Fruit fly (Drosophila melanogaster) whole organism, embryonic: ENCODE measurements around the gene ND-B17.

ENCODE experiments used
- Abd-B ChIP-seq: fragments of 200-800 bp; sonication (Bioruptor generic); optimal IDR thresholded peaks from 2 replicates; lab custom pipeline; 2018; ENCODE audit warnings: missing biosample characterization, mild to moderate bottlenecking, missing genetic modification characterization, moderate library complexity
- Atf-2 ChIP-seq: fragments of 200-800 bp; sonication (Bioruptor generic); optimal IDR thresholded peaks from 2 replicates; lab custom pipeline; 2016; ENCODE audit warnings: missing biosample characterization, missing genetic modification characterization
- CG10959 ChIP-seq: fragments of 200-800 bp; sonication (Bioruptor generic); IDR thresholded peaks from 2 replicates; pipeline ENCODE4 v1.3.6; 2022; ENCODE audit warnings: missing biosample characterization, missing genetic modification characterization
- CG1233 ChIP-seq: fragments of 200-800 bp; sonication (Bioruptor generic); optimal IDR thresholded peaks from 4 replicates; lab custom pipeline; 2018; ENCODE audit warnings: missing biosample characterization, mild to moderate bottlenecking, missing genetic modification characterization
- CG13287 ChIP-seq: fragments of 200-800 bp; sonication (Bioruptor generic); IDR thresholded peaks from 2 replicates; pipeline ENCODE4 v1.3.6; 2022; ENCODE audit warnings: missing biosample characterization, missing genetic modification characterization; ENCODE audit not compliant: partially characterized antibody
- CG13424 ChIP-seq: fragments of 200-800 bp; sonication (Bioruptor generic); optimal IDR thresholded peaks from 2 replicates; lab custom pipeline; 2019; ENCODE audit warnings: missing biosample characterization, mild to moderate bottlenecking, missing genetic modification characterization, moderate library complexity
- CG16863 ChIP-seq: fragments of 200-800 bp; sonication (Bioruptor generic); optimal IDR thresholded peaks from 3 replicates; lab custom pipeline; 2016; ENCODE audit warnings: missing biosample characterization, missing genetic modification characterization
- CG2199 ChIP-seq: fragments of 200-800 bp; sonication (Bioruptor generic); IDR thresholded peaks from 3 replicates; pipeline ENCODE4 v1.3.6; 2022; ENCODE audit warnings: missing biosample characterization, missing genetic modification characterization
- CG3065 ChIP-seq: fragments of 200-800 bp; sonication (Bioruptor generic); optimal IDR thresholded peaks from 2 replicates; lab custom pipeline; 2016; ENCODE audit warnings: missing biosample characterization, missing genetic modification characterization
- CG3838 ChIP-seq: fragments of 200-800 bp; sonication (Bioruptor generic); optimal IDR thresholded peaks from 3 replicates; lab custom pipeline; 2016; ENCODE audit warnings: missing biosample characterization, missing genetic modification characterization
- CG4360 ChIP-seq: fragments of 200-800 bp; sonication (Bioruptor generic); IDR thresholded peaks from 2 replicates; pipeline ENCODE4 v1.3.6; 2022; ENCODE audit warnings: missing biosample characterization, missing genetic modification characterization
- CG4617 ChIP-seq: fragments of 200-800 bp; sonication (Bioruptor generic); optimal IDR thresholded peaks from 3 replicates; lab custom pipeline; 2016; ENCODE audit warnings: missing biosample characterization, missing genetic modification characterization, borderline replicate concordance
- CG4707 ChIP-seq: fragments of 200-800 bp; sonication (Bioruptor generic); optimal IDR thresholded peaks from 2 replicates; lab custom pipeline; 2018; ENCODE audit warnings: missing biosample characterization, mild to moderate bottlenecking, missing genetic modification characterization, moderate library complexity
- CG6175 ChIP-seq: fragments of 200-800 bp; sonication (Bioruptor generic); IDR thresholded peaks from 3 replicates; pipeline ENCODE4 v1.3.6; 2022; ENCODE audit warnings: missing biosample characterization, missing genetic modification characterization
- CG6854 ChIP-seq: fragments of 200-800 bp; sonication (Bioruptor generic); optimal IDR thresholded peaks from 3 replicates; lab custom pipeline; 2017; ENCODE audit warnings: missing biosample characterization, mild to moderate bottlenecking, missing genetic modification characterization
- CG7357 ChIP-seq: fragments of 200-800 bp; sonication (Bioruptor generic); IDR thresholded peaks from 3 replicates; pipeline ENCODE4 v1.3.6; 2022; ENCODE audit warnings: missing biosample characterization, missing genetic modification characterization
- CG9437 ChIP-seq: fragments of 200-800 bp; sonication (Bioruptor generic); optimal IDR thresholded peaks from 2 replicates; lab custom pipeline; 2018; ENCODE audit warnings: missing biosample characterization, mild to moderate bottlenecking, missing genetic modification characterization
- D ChIP-seq, 2 experiments: fragments of 200-800 bp in 1 of 2; fragments of >200 bp in 1 of 2; sonication (Bioruptor generic) in 1 of 2; optimal IDR thresholded peaks; 2 replicates in 1 of 2; 3 replicates in 1 of 2; lab custom pipeline; 2017; ENCODE audit warnings: mild to moderate bottlenecking in 1 of 2, missing biosample characterization in 1 of 2, missing genetic modification characterization in 1 of 2, missing genetic modification reagents in 1 of 2
- D19B ChIP-seq: fragments of 200-800 bp; sonication (Bioruptor generic); optimal IDR thresholded peaks from 2 replicates; lab custom pipeline; 2017; ENCODE audit warnings: missing biosample characterization, mild to moderate bottlenecking, missing genetic modification characterization
- Dad ChIP-seq: fragments of 200-800 bp; sonication (Bioruptor generic); optimal IDR thresholded peaks from 3 replicates; lab custom pipeline; 2016; ENCODE audit warnings: missing biosample characterization, missing genetic modification characterization
- Dll ChIP-seq: fragments of 200-800 bp; sonication (Bioruptor generic); IDR thresholded peaks from 4 replicates; pipeline ENCODE4 v1.3.6; 2022; ENCODE audit warnings: missing biosample characterization, missing genetic modification characterization; ENCODE audit not compliant: partially characterized antibody
- Doc2 ChIP-seq: fragments of 200-800 bp; sonication (Bioruptor generic); IDR thresholded peaks from 2 replicates; pipeline ENCODE4 v1.3.6; 2022; ENCODE audit warnings: missing biosample characterization, missing genetic modification characterization
- H15 ChIP-seq: fragments of 200-800 bp; sonication (Bioruptor generic); IDR thresholded peaks from 3 replicates; pipeline ENCODE4 v1.3.6; 2022; ENCODE audit warnings: missing biosample characterization, missing genetic modification characterization
- Hr39 ChIP-seq: fragments of >200 bp; optimal IDR thresholded peaks from 2 replicates; lab custom pipeline; 2017
- Hr78 ChIP-seq, 2 experiments: fragments of 200-800 bp in 1 of 2; fragments of >200 bp in 1 of 2; sonication (Bioruptor generic) in 1 of 2; optimal IDR thresholded peaks; 2 replicates each; lab custom pipeline; 2017 to 2019; ENCODE audit warnings: missing biosample characterization in 2 of 2, missing genetic modification characterization in 2 of 2, mild to moderate bottlenecking in 1 of 2, moderate library complexity in 1 of 2
- Meics ChIP-seq: fragments of 200-800 bp; sonication (Bioruptor generic); optimal IDR thresholded peaks from 2 replicates; lab custom pipeline; 2017; ENCODE audit warnings: missing biosample characterization, mild to moderate bottlenecking, missing genetic modification characterization
- Mrtf ChIP-seq: fragments of 200-800 bp; sonication (Bioruptor generic); IDR thresholded peaks from 3 replicates; pipeline ENCODE4 v1.3.6; 2022; ENCODE audit warnings: missing biosample characterization, missing genetic modification characterization
- Myb ChIP-seq: fragments of 200-800 bp; sonication (Bioruptor generic); optimal IDR thresholded peaks from 2 replicates; lab custom pipeline; 2016; ENCODE audit warnings: missing biosample characterization, missing genetic modification characterization
- Pdp1 ChIP-seq, 2 experiments: fragments of 200-800 bp; sonication (Bioruptor generic); optimal IDR thresholded peaks; 3 replicates each; lab custom pipeline; 2016; ENCODE audit warnings: missing biosample characterization in 2 of 2, missing genetic modification characterization in 2 of 2, mild to moderate bottlenecking in 1 of 2, moderate library complexity in 1 of 2
- Rx ChIP-seq: fragments of 200-800 bp; sonication (Bioruptor generic); IDR thresholded peaks from 2 replicates; pipeline ENCODE4 v1.3.6; 2022; ENCODE audit warnings: missing biosample characterization, missing genetic modification characterization
- Sry-β ChIP-seq: fragments of 200-800 bp; sonication (Bioruptor generic); optimal IDR thresholded peaks from 2 replicates; lab custom pipeline; 2018; ENCODE audit warnings: missing biosample characterization, mild to moderate bottlenecking, missing genetic modification characterization, moderate library complexity
- Sry-δ ChIP-seq: fragments of 200-800 bp; sonication (Bioruptor generic); optimal IDR thresholded peaks from 2 replicates; lab custom pipeline; 2016; ENCODE audit warnings: missing biosample characterization, missing genetic modification characterization
- ab ChIP-seq: fragments of 200-800 bp; sonication (Bioruptor generic); optimal IDR thresholded peaks from 2 replicates; lab custom pipeline; 2016; ENCODE audit warnings: missing biosample characterization, missing genetic modification characterization
- ci ChIP-seq: fragments of 200-800 bp; sonication (Bioruptor generic); IDR thresholded peaks from 3 replicates; pipeline ENCODE4 v1.3.6; 2022; ENCODE audit warnings: missing biosample characterization, missing genetic modification characterization
- danr ChIP-seq: fragments of 200-800 bp; sonication (Bioruptor generic); IDR thresholded peaks from 2 replicates; pipeline ENCODE4 v1.3.6; 2022; ENCODE audit warnings: missing biosample characterization, missing genetic modification characterization
- dmrt99B ChIP-seq: fragments of 200-800 bp; sonication (Bioruptor generic); optimal IDR thresholded peaks from 2 replicates; lab custom pipeline; 2018; ENCODE audit warnings: missing biosample characterization, mild to moderate bottlenecking, missing genetic modification characterization, moderate library complexity
- ftz-f1 ChIP-seq: fragments of 200-800 bp; sonication (Bioruptor generic); optimal IDR thresholded peaks from 2 replicates; lab custom pipeline; 2016; ENCODE audit warnings: missing biosample characterization, missing genetic modification characterization
- jumu ChIP-seq: fragments of 200-800 bp; sonication (Bioruptor generic); optimal IDR thresholded peaks from 3 replicates; lab custom pipeline; 2016; ENCODE audit warnings: missing biosample characterization, missing genetic modification characterization
- lmd ChIP-seq: fragments of 200-800 bp; sonication (Bioruptor generic); IDR thresholded peaks from 2 replicates; pipeline ENCODE4 v1.3.6; 2022; ENCODE audit warnings: missing biosample characterization, missing genetic modification characterization
- odd ChIP-seq: fragments of 200-800 bp; sonication (Bioruptor generic); optimal IDR thresholded peaks from 2 replicates; lab custom pipeline; 2017; ENCODE audit warnings: missing biosample characterization, mild to moderate bottlenecking, missing genetic modification characterization
- ranshi ChIP-seq: fragments of 200-800 bp; sonication (Bioruptor generic); IDR thresholded peaks from 2 replicates; pipeline ENCODE4 v1.3.6; 2022; ENCODE audit warnings: missing biosample characterization, missing genetic modification characterization
- sc ChIP-seq, 3 experiments: fragments of >200 bp in 2 of 3; fragments of 200-800 bp in 1 of 3; sonication (Bioruptor generic) in 1 of 3; optimal IDR thresholded peaks; 2 replicates in 2 of 3; 3 replicates in 1 of 3; lab custom pipeline; 2017; ENCODE audit warnings: mild to moderate bottlenecking in 1 of 3, missing biosample characterization in 1 of 3, missing genetic modification characterization in 1 of 3, missing genetic modification reagents in 1 of 3
- sens ChIP-seq: fragments of 200-800 bp; sonication (Bioruptor generic); peaks from one replicate; lab custom pipeline; 2016; ENCODE audit warnings: missing biosample characterization, missing genetic modification characterization
- shn ChIP-seq: fragments of 200-800 bp; sonication (Bioruptor generic); optimal IDR thresholded peaks from 3 replicates; lab custom pipeline; 2016; ENCODE audit warnings: missing biosample characterization, missing genetic modification characterization
- tap ChIP-seq: fragments of 200-800 bp; optimal IDR thresholded peaks from 3 replicates; lab custom pipeline; 2019; ENCODE audit warnings: missing biosample characterization, mild to moderate bottlenecking, missing genetic modification characterization, moderate library complexity
- tgo ChIP-seq: fragments of 200-800 bp; sonication (Bioruptor generic); IDR thresholded peaks from 3 replicates; pipeline ENCODE4 v1.3.6; 2022; ENCODE audit warnings: missing biosample characterization, missing genetic modification characterization
- tll ChIP-seq, 2 experiments: fragments of 200-800 bp in 1 of 2; fragments of >200 bp in 1 of 2; sonication (Bioruptor generic) in 1 of 2; optimal IDR thresholded peaks; 2 replicates each; lab custom pipeline; 2017 to 2019; ENCODE audit warnings: missing biosample characterization in 2 of 2, missing genetic modification characterization in 2 of 2, mild to moderate bottlenecking in 1 of 2, moderate library complexity in 1 of 2
- vnd ChIP-seq: fragments of 200-800 bp; sonication (Bioruptor generic); IDR thresholded peaks from 3 replicates; pipeline ENCODE4 v1.3.6; 2022; ENCODE audit warnings: missing biosample characterization, missing genetic modification characterization; ENCODE audit not compliant: partially characterized antibody
- wek ChIP-seq: fragments of 200-800 bp; sonication (Bioruptor generic); optimal IDR thresholded peaks from 3 replicates; lab custom pipeline; 2018; ENCODE audit warnings: missing biosample characterization, mild to moderate bottlenecking, missing genetic modification characterization, moderate library complexity
- zfh1 ChIP-seq: fragments of 200-800 bp; sonication (Bioruptor generic); IDR thresholded peaks from 3 replicates; pipeline ENCODE4 v1.3.6; 2022; ENCODE audit warnings: missing biosample characterization, missing genetic modification characterization

ND-B17 gene

dm6 chr2L:15752096-15752495 is 1.2 kb upstream of the ND-B17 start, which contains the start of gene Mtr4 (continued):
- peak; percentile 94 for TF ChIP-seq Sry-β (GFP tag; lab: Kevin White, UChicago)
- TF ChIP-seq Doc2 (GFP tag; lab: Robert Waterston, UW) = no peak
- TF ChIP-seq CG13287 = peak; percentile 60
- no peak for TF ChIP-seq CG3838 (GFP tag; lab: Kevin White, UChicago)
- no peak for TF ChIP-seq Rx
- TF ChIP-seq ab (GFP tag; lab: Kevin White, UChicago) = no peak
- no peak for TF ChIP-seq zfh1
- TF ChIP-seq Dll (GFP tag; lab: Robert Waterston, UW) = peak; percentile 62
- no peak for TF ChIP-seq Hr78 (GFP tag; optimal IDR thresholded peaks at IDR 0.05; lab: Kevin White, UChicago)
- no peak for TF ChIP-seq odd
- TF ChIP-seq, all 482 proteins: peak for 40

- TF ChIP-seq CG4707 (GFP tag; lab: Kevin White, UChicago) (no peak), danr (GFP tag; lab: Robert Waterston, UW) (0 out of 2 replicates have a peak, but pooled peaks have one; percentile 10), Meics (GFP tag; lab: Kevin White, UChicago) (no peak), sens (GFP tag; lab: Kevin White, UChicago) (peak; percentile 39), Abd-B (GFP tag; lab: Kevin White, UChicago) (no peak), jumu (GFP tag; lab: Kevin White, UChicago) (no peak), CG4360 (GFP tag; lab: Robert Waterston, UW) (no peak), D19B (GFP tag; lab: Kevin White, UChicago) (peak; percentile 71), CG7357 (GFP tag; lab: Robert Waterston, UW) (0 out of 3 replicates have a peak, but pooled peaks have one; percentile 26), Atf-2 (GFP tag; lab: Kevin White, UChicago) (no peak), wek (GFP tag; lab: Kevin White, UChicago) (no peak), Mrtf (GFP tag; lab: Robert Waterston, UW) (no peak), ci (GFP tag; lab: Robert Waterston, UW) (no peak; the same call in 2 of the 3 replicates), tap (tag; lab: Kevin White, UChicago) (no peak), tll (GFP tag; optimal IDR thresholded peaks at IDR 0.05; lab: Kevin White, UChicago) (no peak), CG6854 (GFP tag; lab: Kevin White, UChicago) (no peak), ftz-f1 (no peak), CG9437 (GFP tag; lab: Kevin White, UChicago) (no peak), CG4617 (no peak), CG13424 (tag; lab: Kevin White, UChicago) (no peak), CG3065 (GFP tag; lab: Kevin White, UChicago) (no peak), CG6175 (GFP tag; lab: Robert Waterston, UW) (no peak), ranshi (no peak), Sry-δ (GFP tag; lab: Kevin White, UChicago) (no peak), sc (optimal IDR thresholded peaks at IDR 0.05; lab: Kevin White, UChicago) (no peak), sc (GFP tag; optimal IDR thresholded peaks at IDR 0.05; lab: Kevin White, UChicago) (no peak), CG2199 (GFP tag; lab: Robert Waterston, UW) (0 out of 3 replicates have a peak, but pooled peaks have one; percentile 3), Myb (GFP tag; lab: Kevin White, UChicago) (no peak), D (optimal IDR thresholded peaks at IDR 0.05; lab: Kevin White, UChicago) (no peak), D (GFP tag; optimal IDR thresholded peaks at IDR 0.05; lab: Kevin White, UChicago) (no peak), CG10959 (GFP tag; lab: Robert Waterston, UW) (no peak), shn (GFP tag; lab: Kevin White, UChicago) (no peak), dmrt99B (tag; lab: Kevin White, UChicago) (no peak), lmd (no peak), CG1233 (GFP tag; lab: Kevin White, UChicago) (no peak), Pdp1 (GFP tag; optimal IDR thresholded peaks at IDR 0.05; lab: Kevin White, UChicago) (no peak), H15 (GFP tag; lab: Robert Waterston, UW) (no peak), Dad (GFP tag; lab: Kevin White, UChicago) (no peak), Hr39 (lab: Kevin White, UChicago) (no peak), CG16863 (GFP tag; lab: Kevin White, UChicago) (no peak), tgo (GFP tag; lab: Robert Waterston, UW) (peak; percentile 44; the same call in 1 of the 3 replicates), vnd (GFP tag; lab: Robert Waterston, UW) (no peak)
Measured at dm6 chr2L:15751259-15751555, 329 bp upstream of the ND-B17 start.
